Worm (Caenorhabditis elegans): ENCODE data around the gene pgph-2.
A peak's percentile ranks its signal among the peaks of the same experiment; 100 is the strongest.

pgph-2 gene

DNA sequence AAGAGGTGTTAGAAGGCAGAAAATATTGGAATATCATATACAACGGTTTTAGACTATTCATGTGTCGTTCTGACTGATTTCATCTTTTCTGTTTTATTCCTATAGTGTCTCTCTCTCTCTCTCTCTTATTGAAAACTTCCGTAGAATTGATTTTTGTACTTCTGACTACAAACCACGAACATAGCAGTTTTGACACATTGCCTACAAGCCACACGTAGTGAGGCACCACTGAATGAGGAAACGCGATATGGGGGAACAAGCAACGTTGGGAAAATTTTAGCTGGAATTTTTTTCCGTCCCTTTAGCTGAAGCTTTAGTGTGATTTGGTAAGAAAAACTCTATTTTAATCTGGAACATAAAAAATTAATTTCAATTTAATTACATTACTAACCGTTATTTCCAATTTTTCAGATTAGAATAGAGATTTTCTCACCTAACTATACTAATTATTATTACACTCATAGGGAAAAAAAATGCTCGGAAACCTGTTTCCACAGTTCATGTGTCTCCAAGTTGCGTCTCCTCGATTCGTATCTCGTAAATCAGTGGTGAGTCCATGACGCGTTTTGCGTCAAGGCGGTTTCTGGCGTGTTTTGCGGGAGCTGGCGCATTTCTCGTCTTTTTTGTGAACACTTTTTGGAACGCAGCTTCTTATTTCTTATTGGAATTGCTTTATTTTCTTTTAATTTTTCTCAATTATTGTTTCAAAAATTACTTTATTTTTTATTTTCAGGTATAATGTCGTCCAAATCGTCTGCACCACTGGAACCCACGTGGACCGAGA lies 25.8 kb downstream of the pgph-2 start, which contains the start of the genes nhr-142 and F44E7.9 (continued):
- TF ChIP-seq nhr-11 (tag; optimal IDR thresholded peaks at IDR 0.05): no peak
- peak; percentile 66 for TF ChIP-seq unc-42 (tag; optimal IDR thresholded peaks at IDR 0.05)
- peak; percentile 78 for TF ChIP-seq ceh-2 (tag; optimal IDR thresholded peaks at IDR 0.05)
- peak; percentile 9 for TF ChIP-seq dve-1 (tag; optimal IDR thresholded peaks at IDR 0.05)
- no peak for TF ChIP-seq unc-3 (GFP tag; conservative IDR thresholded peaks at IDR 0.05)
- peak; percentile 40 for TF ChIP-seq unc-3 (tag; optimal IDR thresholded peaks at IDR 0.05)
- peak; percentile 47; the same call in 1 of the 2 replicates for TF ChIP-seq ceh-45 (GFP tag; IDR thresholded peaks at IDR 0.05)
- TF ChIP-seq dmd-4 (tag; optimal IDR thresholded peaks at IDR 0.05; ENCODE audit: borderline replicate concordance): peak; percentile 47
- no peak for TF ChIP-seq sox-2 (GFP tag; IDR thresholded peaks at IDR 0.05)
- TF ChIP-seq lim-6 (tag; optimal IDR thresholded peaks at IDR 0.05): peak; percentile 50
- TF ChIP-seq ceh-18 (tag; optimal IDR thresholded peaks at IDR 0.05): peak; percentile 72
- peak; percentile 80 for TF ChIP-seq C08G9.2 (tag; optimal IDR thresholded peaks at IDR 0.05)
- peak; percentile 58 for TF ChIP-seq nfya-1 (tag; optimal IDR thresholded peaks at IDR 0.05)
- TF ChIP-seq gmeb-2 (tag; optimal IDR thresholded peaks at IDR 0.05): no peak
- no peak for TF ChIP-seq unc-55 (GFP tag; optimal IDR thresholded peaks at IDR 0.05)
- no peak for TF ChIP-seq pax-1 (tag; optimal IDR thresholded peaks at IDR 0.05)
- peak; percentile 73 for TF ChIP-seq fax-1 (tag; optimal IDR thresholded peaks at IDR 0.05)
- peak; percentile 23 for TF ChIP-seq pqm-1 (tag; optimal IDR thresholded peaks at IDR 0.05)
- TF ChIP-seq lin-11 (tag; optimal IDR thresholded peaks at IDR 0.05): no peak
- TF ChIP-seq pag-3 (tag; optimal IDR thresholded peaks at IDR 0.05; ENCODE audit: borderline replicate concordance): no peak
- TF ChIP-seq ceh-6 (GFP tag; optimal IDR thresholded peaks at IDR 0.05): no peak
- peak; percentile 49 for TF ChIP-seq hlh-15 (tag; optimal IDR thresholded peaks at IDR 0.05)
- no peak for TF ChIP-seq pros-1 (tag; optimal IDR thresholded peaks at IDR 0.05)
- TF ChIP-seq rnt-1 (tag; optimal IDR thresholded peaks at IDR 0.05): peak; percentile 64
- peak; percentile 37 for TF ChIP-seq unc-86 (tag; optimal IDR thresholded peaks at IDR 0.05)
- no peak for TF ChIP-seq fkh-10 (GFP tag; optimal IDR thresholded peaks at IDR 0.05)
- no peak for TF ChIP-seq hlh-13 (GFP tag; optimal IDR thresholded peaks at IDR 0.05)
- TF ChIP-seq syd-9 (tag; optimal IDR thresholded peaks at IDR 0.05): peak; percentile 66
- no peak for TF ChIP-seq odd-2 (tag; optimal IDR thresholded peaks at IDR 0.05)
- peak; percentile 93 for TF ChIP-seq ceh-31 (tag; optimal IDR thresholded peaks at IDR 0.05)
- peak; percentile 71 for TF ChIP-seq tbx-2 (tag; optimal IDR thresholded peaks at IDR 0.05)
- peak; percentile 60 for TF ChIP-seq ceh-34 (tag; optimal IDR thresholded peaks at IDR 0.05)
- TF ChIP-seq elt-2 (tag; optimal IDR thresholded peaks at IDR 0.05): peak; percentile 79
- TF ChIP-seq sox-4 (tag; optimal IDR thresholded peaks at IDR 0.05): peak; percentile 36
- TF ChIP-seq F13H6.1 (tag; optimal IDR thresholded peaks at IDR 0.05): peak; percentile 64
- peak; percentile 22 for TF ChIP-seq che-1 (tag; optimal IDR thresholded peaks at IDR 0.05)
- TF ChIP-seq hlh-8 (tag; optimal IDR thresholded peaks at IDR 0.05): peak; percentile 2
- TF ChIP-seq ref-2 (tag; optimal IDR thresholded peaks at IDR 0.05): peak; percentile 70
- TF ChIP-seq madf-2 (tag; optimal IDR thresholded peaks at IDR 0.05): peak; percentile 39

DNA sequence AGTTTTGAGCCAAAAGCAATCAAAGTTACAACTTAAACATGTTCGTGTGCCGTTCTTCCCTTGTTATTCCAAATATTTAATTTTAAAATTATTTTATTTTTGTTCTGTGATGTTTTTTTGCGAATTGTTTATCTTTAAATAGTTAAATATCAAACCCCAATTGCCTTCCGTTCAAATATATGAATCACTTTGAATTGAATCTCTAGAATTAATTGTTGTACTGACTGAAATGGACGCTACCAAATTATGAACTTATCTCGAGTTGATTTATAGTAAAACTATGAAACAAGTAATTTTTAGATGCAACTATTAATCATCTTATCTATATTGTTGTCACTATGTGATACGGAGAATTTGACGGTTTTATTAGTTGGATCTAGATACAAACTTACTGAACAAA lies 27.1 kb downstream of the pgph-2 start, which contains the start of gene ZC250.2:
ZC250.2 (plus strand) TSS at position 301 of the 400 bp plus-strand sequence.
- TF ChIP-seq ceh-19 (GFP tag; optimal IDR thresholded peaks at IDR 0.05): no peak
- TF ChIP-seq npax-4 (tag; optimal IDR thresholded peaks at IDR 0.05): no peak
- no peak for TF ChIP-seq sox-2 (GFP tag; IDR thresholded peaks at IDR 0.05)
- TF ChIP-seq hlh-15 (tag; optimal IDR thresholded peaks at IDR 0.05): no peak
- TF ChIP-seq zip-5 (tag; optimal IDR thresholded peaks at IDR 0.05): no peak
- no peak for TF ChIP-seq mec-3 (tag; optimal IDR thresholded peaks at IDR 0.05; ENCODE audit: borderline replicate concordance)
- TF ChIP-seq K09A11.1 (tag; optimal IDR thresholded peaks at IDR 0.05; ENCODE audit: insufficient read depth): no peak
- no peak for TF ChIP-seq ama-1 (optimal IDR thresholded peaks at IDR 0.05)
- no peak for TF ChIP-seq pha-2 (tag; optimal IDR thresholded peaks at IDR 0.05)
- no peak for TF ChIP-seq elt-2 (tag; optimal IDR thresholded peaks at IDR 0.05)
- TF ChIP-seq gmeb-2 (tag; optimal IDR thresholded peaks at IDR 0.05): no peak
